Worm (Caenorhabditis elegans): Measurements from ENCODE around the gene srw-54.

srw-54 gene

ce11 chrV:16610791-16611385 lies at the start of gene srw-54:
srw-54 (plus strand) TSS chrV:16611335.
- TF ChIP-seq elt-3 (tag; optimal IDR thresholded peaks at IDR 0.05) (no peak), ztf-11 (tag; optimal IDR thresholded peaks at IDR 0.05) (no peak), ama-1 (optimal IDR thresholded peaks at IDR 0.05) (no peak), C04F5.9 (tag; optimal IDR thresholded peaks at IDR 0.05) (no peak), efl-1 (optimal IDR thresholded peaks at IDR 0.05) (no peak), efl-1 (GFP tag; optimal IDR thresholded peaks at IDR 0.05 in 1 of 2) (peak in 1 of 2 experiments; percentile 39), ceh-82 (tag; optimal IDR thresholded peaks at IDR 0.05) (no peak), elt-2 (tag; optimal IDR thresholded peaks at IDR 0.05) (peak; percentile 57), mab-9 (GFP tag; IDR thresholded peaks at IDR 0.05) (no peak), nhr-20 (tag; optimal IDR thresholded peaks at IDR 0.05) (no peak)

ce11 chrV:16565639-16566038 lies 45.5 kb upstream of the srw-54 start, which contains the start of gene sru-45:
sru-45 (plus strand) TSS chrV:16565939.
- TF ChIP-seq xbp-1 (tag; optimal IDR thresholded peaks at IDR 0.05) (no peak), irx-1 (tag; optimal IDR thresholded peaks at IDR 0.05) (no peak), dpl-1 (GFP tag; optimal IDR thresholded peaks at IDR 0.05) (no peak), nhr-237 (tag; optimal IDR thresholded peaks at IDR 0.05) (no peak), zag-1 (tag; optimal IDR thresholded peaks at IDR 0.05) (no peak), egl-13 (tag; optimal IDR thresholded peaks at IDR 0.05) (no peak), ztf-11 (tag; optimal IDR thresholded peaks at IDR 0.05) (no peak), mep-1 (tag; optimal IDR thresholded peaks at IDR 0.05) (no peak), ceh-82 (tag; optimal IDR thresholded peaks at IDR 0.05) (no peak), Y116A8C.19 (tag; optimal IDR thresholded peaks at IDR 0.05; ENCODE audit: borderline replicate concordance) (no peak), nhr-11 (tag; optimal IDR thresholded peaks at IDR 0.05) (no peak), snu-23 (GFP tag; optimal IDR thresholded peaks at IDR 0.05) (no peak), unc-86 (tag; optimal IDR thresholded peaks at IDR 0.05) (no peak), mab-9 (GFP tag; IDR thresholded peaks at IDR 0.05) (no peak), nhr-47 (tag; optimal IDR thresholded peaks at IDR 0.05) (no peak), ets-5 (GFP tag; IDR thresholded peaks at IDR 0.05) (no peak), pag-3 (tag; optimal IDR thresholded peaks at IDR 0.05; ENCODE audit: borderline replicate concordance, insufficient read depth) (no peak), C34B4.2 (tag; optimal IDR thresholded peaks at IDR 0.05) (no peak), ces-1 (GFP tag; optimal IDR thresholded peaks at IDR 0.05) (no peak)

ce11 chrV:16568056-16568455 lies 43.1 kb upstream of the srw-54 start:
- TF ChIP-seq pag-3 (tag; optimal IDR thresholded peaks at IDR 0.05; ENCODE audit: borderline replicate concordance, insufficient read depth) (no peak), ceh-90 (tag; optimal IDR thresholded peaks at IDR 0.05) (no peak), mab-9 (GFP tag; IDR thresholded peaks at IDR 0.05) (no peak), lir-3 (tag; optimal IDR thresholded peaks at IDR 0.05; ENCODE audit: poor library complexity) (no peak), C16A3.4 (tag; optimal IDR thresholded peaks at IDR 0.05) (no peak), lin-15B (tag; optimal IDR thresholded peaks at IDR 0.05) (no peak), elt-2 (tag; optimal IDR thresholded peaks at IDR 0.05) (no peak), tbx-2 (tag; optimal IDR thresholded peaks at IDR 0.05) (no peak), ama-1 (optimal IDR thresholded peaks at IDR 0.05) (no peak)

- TF ChIP-seq zip-4 (GFP tag; optimal IDR thresholded peaks at IDR 0.05) (no peak), nhr-19 (GFP tag; conservative IDR thresholded peaks at IDR 0.05) (no peak), swsn-7 (tag; optimal IDR thresholded peaks at IDR 0.05) (no peak), aly-2 (tag; optimal IDR thresholded peaks at IDR 0.05) (no peak), sptf-1 (tag; optimal IDR thresholded peaks at IDR 0.05) (no peak), unc-130 (tag; optimal IDR thresholded peaks at IDR 0.05) (no peak), elt-2 (tag; optimal IDR thresholded peaks at IDR 0.05) (no peak), lin-13 (GFP tag; optimal IDR thresholded peaks at IDR 0.05) (no peak), dsc-1 (tag; optimal IDR thresholded peaks at IDR 0.05) (no peak), nhr-237 (tag; optimal IDR thresholded peaks at IDR 0.05) (no peak), ztf-4 (tag; optimal IDR thresholded peaks at IDR 0.05) (no peak), dpl-1 (GFP tag; optimal IDR thresholded peaks at IDR 0.05) (no peak), lin-35 (GFP tag; optimal IDR thresholded peaks at IDR 0.05) (no peak), nhr-76 (tag; optimal IDR thresholded peaks at IDR 0.05) (no peak), mdl-1 (tag; optimal IDR thresholded peaks at IDR 0.05) (no peak), pax-3 (tag; optimal IDR thresholded peaks at IDR 0.05) (no peak), nhr-77 (tag; optimal IDR thresholded peaks at IDR 0.05) (no peak), nhr-12 (tag; optimal IDR thresholded peaks at IDR 0.05) (no peak), skn-1 (tag; optimal IDR thresholded peaks at IDR 0.05) (no peak), ceh-82 (tag; optimal IDR thresholded peaks at IDR 0.05) (no peak)
Measured at ce11 chrV:16570697-16571096, 40.4 kb upstream of the srw-54 start, which contains the start of gene nhr-233. nhr-233 (minus strand) TSS chrV:16570797.
